Worm (Caenorhabditis elegans): ENCODE data around the gene wee-1.3.
"Not testable (repeated sequence)": the region's sequence is repeated elsewhere in the genome, so short reads cannot be mapped to it uniquely, and the experiment has no call there.

The wee-1.3 gene

DNA sequence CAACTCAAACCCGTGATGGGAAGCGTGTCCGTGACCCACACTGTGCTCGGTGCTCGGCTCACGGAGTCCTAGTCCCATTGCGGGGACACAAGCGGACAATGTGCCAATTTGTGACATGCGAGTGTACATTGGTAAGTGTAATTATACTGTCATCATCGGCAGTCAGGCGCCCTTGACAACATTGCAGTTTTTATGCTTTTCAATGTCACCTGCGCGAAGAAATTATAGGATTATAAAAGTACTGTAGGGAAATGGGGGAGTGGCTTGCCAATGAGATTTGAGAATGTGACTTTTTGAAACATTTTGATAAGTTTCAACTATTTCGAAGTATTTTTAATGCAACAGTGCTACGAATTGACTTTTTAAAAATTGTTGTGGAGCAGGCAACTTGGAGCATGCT, 19.5 kb upstream of the wee-1.3 start:
- TF ChIP-seq hlh-6 (tag; optimal IDR thresholded peaks at IDR 0.05): no peak
- TF ChIP-seq Y22D7AL.16 (tag; optimal IDR thresholded peaks at IDR 0.05): no peak
- no peak for TF ChIP-seq ceh-30 (tag; optimal IDR thresholded peaks at IDR 0.05)
- TF ChIP-seq ceh-18 (tag; optimal IDR thresholded peaks at IDR 0.05): no peak
- TF ChIP-seq sdc-2 (tag; optimal IDR thresholded peaks at IDR 0.05): no peak
- TF ChIP-seq ttx-3 (tag; optimal IDR thresholded peaks at IDR 0.05): no peak
- TF ChIP-seq ceh-31 (tag; optimal IDR thresholded peaks at IDR 0.05): no peak
- TF ChIP-seq npax-4 (tag; optimal IDR thresholded peaks at IDR 0.05): no peak
- no peak for TF ChIP-seq syd-9 (tag; optimal IDR thresholded peaks at IDR 0.05)
- no peak for TF ChIP-seq ahr-1 (tag; optimal IDR thresholded peaks at IDR 0.05)
- TF ChIP-seq ztf-16 (tag; optimal IDR thresholded peaks at IDR 0.05): no peak
- TF ChIP-seq ceh-9 (tag; optimal IDR thresholded peaks at IDR 0.05): no peak
- TF ChIP-seq fkh-6 (tag; optimal IDR thresholded peaks at IDR 0.05): no peak
- no peak for TF ChIP-seq gmeb-2 (tag; optimal IDR thresholded peaks at IDR 0.05)
- TF ChIP-seq sox-4 (tag; optimal IDR thresholded peaks at IDR 0.05): no peak
- no peak for TF ChIP-seq ceh-2 (tag; optimal IDR thresholded peaks at IDR 0.05)

DNA sequence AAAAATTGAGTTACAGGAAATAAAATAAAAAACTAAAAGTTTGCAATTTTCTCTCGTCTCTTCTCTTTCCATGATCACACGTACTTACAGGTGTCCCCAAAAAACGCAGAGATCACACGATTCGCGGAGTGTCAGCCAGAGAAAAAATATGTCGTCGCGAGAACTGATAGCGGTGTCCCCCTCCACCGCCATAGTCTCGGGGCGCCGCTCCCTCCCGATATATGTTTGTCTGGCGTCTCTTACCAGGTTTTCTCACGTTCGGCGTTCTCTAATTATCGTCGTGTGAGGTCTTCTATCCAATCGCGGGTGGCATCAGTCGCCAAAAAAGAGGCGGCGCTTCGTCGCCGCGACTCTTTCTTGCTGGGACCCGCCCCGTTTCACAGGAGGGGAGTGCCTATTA, 15.5 kb upstream of the wee-1.3 start, which contains the start of gene mab-3:
TSS of gene mab-3 (plus strand) at position 328 of the 400 bp plus-strand sequence.
- TF ChIP-seq ceh-18, ref-2, unc-86 (tag; optimal IDR thresholded peaks at IDR 0.05): not testable (repeated sequence)

DNA sequence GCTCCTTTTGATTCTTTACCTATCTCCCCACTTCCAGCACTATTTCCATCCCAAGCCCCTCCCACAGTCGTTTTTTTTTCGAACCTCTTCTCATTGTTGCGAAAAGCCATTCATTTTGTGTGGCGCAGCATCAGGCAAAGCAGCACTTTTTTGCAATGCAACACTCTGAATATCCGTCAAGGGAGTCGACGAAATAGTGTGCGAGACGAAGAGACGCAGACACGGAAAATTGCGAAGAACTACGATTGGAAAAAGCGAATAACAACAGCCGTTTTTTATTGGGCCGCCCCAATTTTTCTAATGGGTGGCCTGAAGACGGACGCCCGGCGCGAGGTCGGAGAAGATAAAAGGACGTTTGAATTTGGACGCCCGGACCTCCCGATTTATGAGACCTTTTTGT, 13.6 kb upstream of the wee-1.3 start:
- no peak for TF ChIP-seq ceh-2 (tag; optimal IDR thresholded peaks at IDR 0.05)
- no peak for TF ChIP-seq ref-2 (tag; optimal IDR thresholded peaks at IDR 0.05)

DNA sequence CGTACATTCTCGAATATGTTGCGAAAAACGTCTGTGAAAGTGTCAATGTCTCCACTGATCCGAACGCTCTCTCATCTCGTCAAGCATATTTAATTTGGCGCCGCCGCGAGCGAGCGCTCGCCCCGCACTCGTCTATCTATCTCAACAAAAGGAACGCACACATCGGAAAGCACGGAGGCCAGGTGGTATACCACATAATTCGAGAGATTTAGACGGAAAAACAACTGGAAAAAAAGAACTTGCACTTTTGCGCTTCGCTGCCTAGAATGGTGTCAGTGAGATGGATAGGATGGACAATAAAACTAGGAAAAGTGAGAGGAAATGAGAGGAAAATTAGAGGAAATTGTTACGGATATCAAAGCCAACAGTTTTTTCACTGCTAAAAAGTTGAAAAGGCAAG, 12.9 kb upstream of the wee-1.3 start:
- TF ChIP-seq tbx-7 (tag; optimal IDR thresholded peaks at IDR 0.05) (no peak), ceh-30 (tag; optimal IDR thresholded peaks at IDR 0.05) (no peak), K02D7.2 (tag; optimal IDR thresholded peaks at IDR 0.05) (no peak), syd-9 (tag; optimal IDR thresholded peaks at IDR 0.05) (no peak), K09A11.1 (tag; optimal IDR thresholded peaks at IDR 0.05; ENCODE audit: insufficient read depth) (no peak), pax-1 (tag; optimal IDR thresholded peaks at IDR 0.05) (no peak), ceh-19 (GFP tag; optimal IDR thresholded peaks at IDR 0.05) (no peak), che-1 (tag; optimal IDR thresholded peaks at IDR 0.05) (no peak), F13H6.1 (tag; optimal IDR thresholded peaks at IDR 0.05) (no peak), ceh-24 (tag; optimal IDR thresholded peaks at IDR 0.05) (no peak), pha-2 (tag; optimal IDR thresholded peaks at IDR 0.05) (no peak), ttx-3 (tag; optimal IDR thresholded peaks at IDR 0.05) (no peak), elt-2 (tag; optimal IDR thresholded peaks at IDR 0.05) (no peak), T23F11.4 (GFP tag; optimal IDR thresholded peaks at IDR 0.05) (no peak), nhr-232 (tag; optimal IDR thresholded peaks at IDR 0.05) (no peak), fax-1 (tag; optimal IDR thresholded peaks at IDR 0.05) (no peak)

DNA sequence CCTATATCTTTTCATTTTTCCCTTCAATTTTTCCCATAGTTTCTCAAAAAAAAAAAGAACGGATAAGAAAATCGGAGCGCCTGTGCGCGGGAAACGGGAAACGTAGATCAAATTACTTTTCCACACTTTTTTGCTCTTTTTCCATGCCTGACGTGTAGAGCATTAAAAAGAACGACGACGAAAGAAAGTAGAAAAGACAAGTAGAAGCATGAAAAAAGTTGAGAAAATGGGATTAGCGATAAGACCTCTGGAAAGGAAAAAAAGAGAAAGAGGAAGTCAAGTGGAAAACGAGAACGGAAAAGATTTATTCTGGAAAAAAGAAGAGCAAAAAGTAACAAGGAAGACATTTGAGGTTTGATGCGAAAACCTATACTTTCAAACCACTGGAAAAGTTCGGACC, 12.2 kb upstream of the wee-1.3 start:
- TF ChIP-seq hlh-15 (tag; optimal IDR thresholded peaks at IDR 0.05) (no peak), fax-1 (tag; optimal IDR thresholded peaks at IDR 0.05) (no peak), unc-55 (GFP tag; optimal IDR thresholded peaks at IDR 0.05) (no peak), elt-4 (tag; optimal IDR thresholded peaks at IDR 0.05) (no peak), ets-4 (tag; optimal IDR thresholded peaks at IDR 0.05) (no peak), ahr-1 (tag; optimal IDR thresholded peaks at IDR 0.05) (no peak), K09A11.1 (tag; optimal IDR thresholded peaks at IDR 0.05; ENCODE audit: insufficient read depth) (no peak)
